Fruit fly (Drosophila melanogaster) whole organism, pupa: ENCODE results near the gene Polr2M.

Source experiments
- CG10348 ChIP-seq: fragments of 200-800 bp; sonication (Bioruptor generic); IDR thresholded peaks from 2 replicates; pipeline ENCODE4 v1.3.6; 2022; ENCODE audit warnings: missing biosample characterization, missing genetic modification characterization
- CG12605 ChIP-seq: fragments of 200-800 bp; sonication (Bioruptor generic); IDR thresholded peaks from 2 replicates; pipeline ENCODE4 v1.3.6; 2022; ENCODE audit warnings: missing biosample characterization, missing genetic modification characterization
- CG13204 ChIP-seq: fragments of 200-800 bp; sonication (Bioruptor generic); optimal IDR thresholded peaks from 2 replicates; lab custom pipeline; 2018; ENCODE audit warnings: missing biosample characterization, mild to moderate bottlenecking, missing genetic modification characterization, moderate library complexity
- CG14655 ChIP-seq: fragments of 200-800 bp; sonication (Bioruptor generic); optimal IDR thresholded peaks from 3 replicates; lab custom pipeline; 2017; ENCODE audit warnings: mild to moderate bottlenecking, missing biosample characterization, missing genetic modification reagents, missing genetic modification characterization
- CG15710 ChIP-seq: fragments of 200-800 bp; sonication (Bioruptor generic); optimal IDR thresholded peaks from 2 replicates; lab custom pipeline; 2018; ENCODE audit warnings: missing biosample characterization, mild to moderate bottlenecking, missing genetic modification characterization, moderate library complexity
- CG17806 ChIP-seq: fragments of 200-800 bp; sonication (Bioruptor generic); optimal IDR thresholded peaks from 2 replicates; lab custom pipeline; 2018; ENCODE audit warnings: missing biosample characterization, mild to moderate bottlenecking, missing genetic modification characterization, moderate library complexity
- CG32121 ChIP-seq: fragments of 200-800 bp; sonication (Bioruptor generic); IDR thresholded peaks from 2 replicates; pipeline ENCODE4 v1.3.6; 2022; ENCODE audit warnings: missing biosample characterization, missing genetic modification characterization
- CG34367 ChIP-seq: fragments of 200-800 bp; sonication (Bioruptor generic); optimal IDR thresholded peaks from 2 replicates; lab custom pipeline; 2018; ENCODE audit warnings: missing biosample characterization, mild to moderate bottlenecking, missing genetic modification characterization
- CG4496 ChIP-seq: fragments of 200-800 bp; sonication (Bioruptor generic); IDR thresholded peaks from 3 replicates; pipeline ENCODE4 v1.3.6; 2022; ENCODE audit warnings: missing biosample characterization, missing genetic modification characterization
- CG8159 ChIP-seq: fragments of 200-800 bp; sonication (Bioruptor generic); optimal IDR thresholded peaks from 3 replicates; lab custom pipeline; 2018; ENCODE audit warnings: missing biosample characterization, mild to moderate bottlenecking, missing genetic modification characterization, moderate library complexity
- CG8301 ChIP-seq: fragments of 200-800 bp; sonication (Bioruptor generic); optimal IDR thresholded peaks from 2 replicates; lab custom pipeline; 2018; ENCODE audit warnings: missing biosample characterization, mild to moderate bottlenecking, missing genetic modification characterization
- CG9948 ChIP-seq: fragments of 200-800 bp; sonication (Bioruptor generic); optimal IDR thresholded peaks from 2 replicates; lab custom pipeline; 2018; ENCODE audit warnings: missing biosample characterization, mild to moderate bottlenecking, missing genetic modification characterization, moderate library complexity
- D1 ChIP-seq: fragments of 200-800 bp; sonication (Bioruptor generic); optimal IDR thresholded peaks from 2 replicates; lab custom pipeline; 2018; ENCODE audit warnings: missing biosample characterization, mild to moderate bottlenecking, missing genetic modification characterization, moderate library complexity
- EcR ChIP-seq: fragments of 200-800 bp; sonication (Bioruptor generic); optimal IDR thresholded peaks from 3 replicates; lab custom pipeline; 2019; ENCODE audit warnings: missing biosample characterization, missing genetic modification characterization, mild to moderate bottlenecking, moderate library complexity, missing genetic modification reagents
- Ets98B ChIP-seq: fragments of 200-800 bp; sonication (Bioruptor generic); IDR thresholded peaks from 2 replicates; pipeline ENCODE4 v1.3.6; 2022; ENCODE audit warnings: missing biosample characterization, missing genetic modification characterization
- Pif1A ChIP-seq: fragments of 200-800 bp; sonication (Bioruptor generic); optimal IDR thresholded peaks from 3 replicates; lab custom pipeline; 2016; ENCODE audit warnings: missing biosample characterization, missing genetic modification characterization
- Pif1B ChIP-seq: fragments of 200-800 bp; sonication (Bioruptor generic); optimal IDR thresholded peaks from 3 replicates; lab custom pipeline; 2016; ENCODE audit warnings: missing biosample characterization, missing genetic modification characterization
- Snoo ChIP-seq: fragments of 200-800 bp; sonication (Bioruptor generic); optimal IDR thresholded peaks from 3 replicates; lab custom pipeline; 2017; ENCODE audit warnings: missing biosample characterization, mild to moderate bottlenecking, missing genetic modification characterization, inconsistent platforms
- fd96Ca ChIP-seq: fragments of 200-800 bp; sonication (Bioruptor generic); IDR thresholded peaks from 3 replicates; pipeline ENCODE4 v1.3.6; 2022; ENCODE audit warnings: missing biosample characterization, missing genetic modification characterization
- gl ChIP-seq: fragments of 200-800 bp; sonication (Bioruptor generic); optimal IDR thresholded peaks from 2 replicates; lab custom pipeline; 2018; ENCODE audit warnings: missing biosample characterization, mild to moderate bottlenecking, missing genetic modification characterization
- rn ChIP-seq: fragments of 200-800 bp; sonication (Bioruptor generic); IDR thresholded peaks from 2 replicates; pipeline ENCODE4 v1.3.6; 2022; ENCODE audit warnings: missing biosample characterization, missing genetic modification characterization

Polr2M gene

DNA sequence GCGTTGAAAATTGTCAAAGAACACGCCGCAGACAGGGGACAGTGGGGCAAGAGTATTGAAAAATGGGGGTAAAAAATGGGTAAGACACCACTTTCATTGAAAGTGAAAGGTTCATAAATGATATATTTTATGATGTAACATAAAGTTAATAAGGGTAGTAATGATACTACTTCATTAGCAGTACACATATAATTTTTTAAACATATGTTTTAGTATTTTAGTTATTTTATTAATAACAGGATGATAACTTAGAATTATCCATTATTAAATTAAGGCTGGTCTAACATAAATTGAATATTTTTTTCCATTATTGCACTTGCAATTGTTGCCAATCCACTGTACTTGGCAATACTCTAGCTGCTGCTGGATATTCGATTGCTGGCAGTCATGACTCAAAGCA is 44.8 kb downstream of the Polr2M start:
- no peak for TF ChIP-seq CG12605 (GFP tag; lab: Robert Waterston, UW)
- TF ChIP-seq CG34367 (tag; lab: Kevin White, UChicago), result peak; percentile 64
- TF ChIP-seq Snoo (tag; lab: Kevin White, UChicago), result no peak
- TF ChIP-seq CG8159 (tag; lab: Kevin White, UChicago), result peak; percentile 71
- TF ChIP-seq CG15710, result peak; percentile 70
- TF ChIP-seq CG10348 (GFP tag; lab: Robert Waterston, UW), result 0 out of 2 replicates have a peak, but pooled peaks have one; percentile 18
- 0 out of 3 replicates have a peak, but pooled peaks have one; percentile 29 for TF ChIP-seq fd96Ca (GFP tag; lab: Robert Waterston, UW)
- TF ChIP-seq D1 (tag; lab: Kevin White, UChicago), result no peak
- peak; percentile 85 for TF ChIP-seq CG14655
- TF ChIP-seq CG17806 (tag; lab: Kevin White, UChicago), result peak; percentile 59
- peak; percentile 47 for TF ChIP-seq CG13204
- peak; percentile 42 for TF ChIP-seq Pif1B (GFP tag; lab: Kevin White, UChicago)
- TF ChIP-seq Ets98B (GFP tag; lab: Robert Waterston, UW), result peak; percentile 30; the same call in 1 of the 2 replicates
- TF ChIP-seq Pif1A (GFP tag; lab: Kevin White, UChicago), result peak; percentile 48
- no peak for TF ChIP-seq EcR
- TF ChIP-seq CG32121 (GFP tag; lab: Robert Waterston, UW), result peak; percentile 62; the same call in 1 of the 2 replicates
- TF ChIP-seq CG9948 (tag; lab: Kevin White, UChicago), result peak; percentile 70
- 0 out of 2 replicates have a peak, but pooled peaks have one; percentile 34 for TF ChIP-seq rn
- TF ChIP-seq CG8301, result peak; percentile 83
- no peak for TF ChIP-seq gl
- peak; percentile 75; the same call in 2 of the 3 replicates for TF ChIP-seq CG4496 (GFP tag; lab: Robert Waterston, UW)

DNA sequence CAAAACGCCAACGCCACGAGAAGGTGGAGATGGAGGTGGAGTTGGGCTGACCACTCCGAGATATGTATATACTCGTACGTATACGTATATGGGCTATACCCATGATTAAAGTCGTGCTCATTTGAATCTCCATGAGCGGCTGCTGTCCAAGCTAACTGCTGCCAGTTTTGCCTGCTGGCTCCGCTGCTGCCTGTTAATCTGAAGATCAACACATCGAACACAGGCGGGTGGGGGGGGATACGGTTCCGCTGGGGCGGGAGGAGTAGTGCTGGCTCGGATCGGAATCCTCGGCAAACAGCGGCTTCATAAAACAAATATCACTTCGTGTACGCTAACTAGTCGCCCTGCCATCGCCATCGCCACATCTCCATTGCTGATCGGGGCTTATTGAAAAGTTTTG is 46.9 kb downstream of the Polr2M start:
- peak; percentile 55 for TF ChIP-seq CG13204
- TF ChIP-seq CG4496 (GFP tag; lab: Robert Waterston, UW), result no peak
